Fruit fly (Drosophila melanogaster): ENCODE results near the gene spri.

- TF ChIP-seq bcd (GFP tag; optimal IDR thresholded peaks at IDR 0.05) (no peak), pan (optimal IDR thresholded peaks at IDR 0.05) (no peak), pan (GFP tag; optimal IDR thresholded peaks at IDR 0.05 in 1 of 2, IDR thresholded peaks at IDR 0.05 in 1 of 2) (no peak), zf30C (GFP tag; optimal IDR thresholded peaks at IDR 0.05) (no peak), CG6791 (GFP tag; IDR thresholded peaks at IDR 0.05; ENCODE audit: partially characterized antibody) (no peak), CG5245 (GFP tag; optimal IDR thresholded peaks at IDR 0.05) (no peak), CG42726 (GFP tag; IDR thresholded peaks at IDR 0.05; ENCODE audit: partially characterized antibody) (no peak), Dad (GFP tag; optimal IDR thresholded peaks at IDR 0.05) (no peak), tll (GFP tag; optimal IDR thresholded peaks at IDR 0.05) (no peak), CG17568 (GFP tag; optimal IDR thresholded peaks at IDR 0.05) (no peak)
Observed at dm6 chrX:10484206-10485112, 100.8 kb downstream of the spri start.

Data from whole organism, embryonic.